Worm (Caenorhabditis elegans) whole organism, midembryonic: Measurements from ENCODE around the gene Y25C1A.6.

Source experiments
- klf-2 ChIP-seq: fragments of 200-800 bp; sonication (Bioruptor generic); conservative IDR thresholded peaks from 2 replicates; pipeline ENCODE4 v1.3.6; 2022; ENCODE audit warnings: missing genetic modification reagents, missing genetic modification characterization, missing compliant biosample characterization
- med-1 ChIP-seq: sonication (generic microtip); optimal IDR thresholded peaks from 2 replicates; lab custom pipeline; 2017; ENCODE audit warnings: missing genetic modification characterization, mild to moderate bottlenecking, missing compliant biosample characterization, antibody characterized with exemption, missing genetic modification reagents; ENCODE audit not compliant: insufficient read depth
- ref-1 ChIP-seq: fragments of 200-800 bp; sonication (Bioruptor generic); conservative IDR thresholded peaks from 2 replicates; pipeline ENCODE4 v1.3.6; 2022; ENCODE audit warnings: missing genetic modification reagents, missing genetic modification characterization, missing compliant biosample characterization

ce11 chrII:3105765-3106164, 44.9 kb downstream of the Y25C1A.6 start, which contains the start of gene clec-122:
- TF ChIP-seq klf-2, result no peak
- TF ChIP-seq ref-1 (GFP tag; lab: Robert Waterston, UW), result no peak
- TF ChIP-seq med-1 (GFP tag; lab: Kevin White, UChicago), result no peak
